Worm (Caenorhabditis elegans) whole organism, late embryonic: Measurements from ENCODE around the gene F09E10.1.
A peak's percentile ranks its signal among the peaks of the same experiment; 100 is the strongest.

Experiments
- C38D4.7 ChIP-seq: fragments of 200-800 bp; sonication (Bioruptor generic); optimal IDR thresholded peaks from 2 replicates; lab custom pipeline; 2018; ENCODE audit warnings: mild to moderate bottlenecking, missing genetic modification characterization, moderate library complexity, missing compliant biosample characterization
- K09A11.1 ChIP-seq: sonication (generic microtip); optimal IDR thresholded peaks from 2 replicates; lab custom pipeline; 2017; ENCODE audit warnings: antibody characterized with exemption, mild to moderate bottlenecking, missing genetic modification characterization, missing compliant biosample characterization; ENCODE audit not compliant: insufficient read depth
- T23F11.4 ChIP-seq: fragments of 200-800 bp; sonication (Bioruptor generic); optimal IDR thresholded peaks from 2 replicates; lab custom pipeline; 2018; ENCODE audit warnings: mild to moderate bottlenecking, missing genetic modification characterization, missing compliant biosample characterization
- Y22D7AL.16 ChIP-seq: sonication (generic microtip); optimal IDR thresholded peaks from 2 replicates; lab custom pipeline; 2016; ENCODE audit warnings: missing genetic modification characterization, missing compliant biosample characterization
- ama-1 ChIP-seq: fragments of 150-350 bp; optimal IDR thresholded peaks from 2 replicates; lab custom pipeline; 2014
- ceh-2 ChIP-seq: sonication (generic microtip); optimal IDR thresholded peaks from 2 replicates; lab custom pipeline; 2016; ENCODE audit warnings: missing genotype, missing genetic modification characterization, missing compliant biosample characterization
- ceh-24 ChIP-seq: sonication (generic microtip); optimal IDR thresholded peaks from 2 replicates; lab custom pipeline; 2016; ENCODE audit warnings: mild to moderate bottlenecking, missing genetic modification characterization, missing compliant biosample characterization
- ceh-30 ChIP-seq: fragments of 150-350 bp; optimal IDR thresholded peaks from 2 replicates; lab custom pipeline; 2014; ENCODE audit warnings: missing biosample characterization, missing genetic modification characterization
- ceh-31 ChIP-seq: sonication (generic microtip); optimal IDR thresholded peaks from 2 replicates; lab custom pipeline; 2016; ENCODE audit warnings: missing genetic modification characterization, missing compliant biosample characterization
- ceh-34 ChIP-seq: sonication (generic microtip); optimal IDR thresholded peaks from 2 replicates; lab custom pipeline; 2016; ENCODE audit warnings: mild to moderate bottlenecking, missing genetic modification characterization, missing compliant biosample characterization
- ceh-9 ChIP-seq: sonication (generic microtip); optimal IDR thresholded peaks from 2 replicates; lab custom pipeline; 2016; ENCODE audit warnings: mild to moderate bottlenecking, missing genetic modification characterization, inconsistent platforms, missing compliant biosample characterization
- elt-2 ChIP-seq: sonication (generic microtip); optimal IDR thresholded peaks from 2 replicates; lab custom pipeline; 2016; ENCODE audit warnings: missing genetic modification reagents, missing genetic modification characterization, missing compliant biosample characterization
- elt-4 ChIP-seq: sonication (generic microtip); optimal IDR thresholded peaks from 2 replicates; lab custom pipeline; 2016; ENCODE audit warnings: missing genetic modification characterization, missing compliant biosample characterization
- fkh-10 ChIP-seq: fragments of 150-350 bp; optimal IDR thresholded peaks from 2 replicates; lab custom pipeline; 2014; ENCODE audit warnings: missing biosample characterization, missing genetic modification reagents, missing genetic modification characterization
- hlh-13 ChIP-seq: fragments of 200-800 bp; sonication (Bioruptor generic); optimal IDR thresholded peaks from 2 replicates; lab custom pipeline; 2018; ENCODE audit warnings: mild to moderate bottlenecking, missing genetic modification characterization, missing compliant biosample characterization
- hlh-6 ChIP-seq: sonication (generic microtip); optimal IDR thresholded peaks from 2 replicates; lab custom pipeline; 2016; ENCODE audit warnings: missing genotype, missing genetic modification characterization, missing compliant biosample characterization
- madf-2 ChIP-seq: sonication (generic microtip); optimal IDR thresholded peaks from 2 replicates; lab custom pipeline; 2017; ENCODE audit warnings: missing genetic modification characterization, missing compliant biosample characterization
- nfya-1 ChIP-seq: sonication (generic microtip); optimal IDR thresholded peaks from 2 replicates; lab custom pipeline; 2017; ENCODE audit warnings: missing genetic modification characterization, mild to moderate bottlenecking, missing compliant biosample characterization, antibody characterized with exemption, moderate library complexity
- nhr-11 ChIP-seq: fragments of 150-350 bp; optimal IDR thresholded peaks from 2 replicates; lab custom pipeline; 2014; ENCODE audit warnings: missing biosample characterization, missing genetic modification characterization
- nhr-232 ChIP-seq: sonication (generic microtip); optimal IDR thresholded peaks from 2 replicates; lab custom pipeline; 2016; ENCODE audit warnings: missing genetic modification characterization, missing compliant biosample characterization
- npax-4 ChIP-seq: sonication (generic microtip); optimal IDR thresholded peaks from 2 replicates; lab custom pipeline; 2016; ENCODE audit warnings: missing genetic modification characterization, missing compliant biosample characterization
- pat-9 ChIP-seq: fragments of 200-800 bp; sonication (Bioruptor generic); optimal IDR thresholded peaks from 2 replicates; lab custom pipeline; 2018; ENCODE audit warnings: mild to moderate bottlenecking, missing genetic modification characterization, moderate library complexity, missing compliant biosample characterization
- pha-4 ChIP-seq: fragments of 150-350 bp; optimal IDR thresholded peaks from 2 replicates; lab custom pipeline; 2018; ENCODE audit warnings: missing biosample characterization, missing genetic modification reagents, missing genetic modification characterization
- pqm-1 ChIP-seq: sonication (generic microtip); optimal IDR thresholded peaks from 2 replicates; lab custom pipeline; 2016; ENCODE audit warnings: missing genetic modification characterization, missing compliant biosample characterization
- rnt-1 ChIP-seq: sonication (generic microtip); optimal IDR thresholded peaks from 2 replicates; lab custom pipeline; 2016; ENCODE audit warnings: missing genetic modification characterization, missing compliant biosample characterization
- sdc-2 ChIP-seq: sonication (generic microtip); optimal IDR thresholded peaks from 2 replicates; lab custom pipeline; 2016; ENCODE audit warnings: missing genotype, missing genetic modification characterization, missing compliant biosample characterization
- sox-4 ChIP-seq: sonication (generic microtip); optimal IDR thresholded peaks from 2 replicates; lab custom pipeline; 2017; ENCODE audit warnings: mild to moderate bottlenecking, missing genetic modification characterization, inconsistent platforms, missing compliant biosample characterization
- syd-9 ChIP-seq: sonication (generic microtip); optimal IDR thresholded peaks from 2 replicates; lab custom pipeline; 2016; ENCODE audit warnings: mild to moderate bottlenecking, missing genetic modification characterization, moderate library complexity, missing compliant biosample characterization
- tbx-7 ChIP-seq: sonication (generic microtip); optimal IDR thresholded peaks from 2 replicates; lab custom pipeline; 2016; ENCODE audit warnings: missing genotype, missing genetic modification characterization, missing compliant biosample characterization
- ttx-3 ChIP-seq: sonication (generic microtip); optimal IDR thresholded peaks from 2 replicates; lab custom pipeline; 2016; ENCODE audit warnings: missing genetic modification reagents, missing genetic modification characterization, missing compliant biosample characterization
- unc-3 ChIP-seq, 2 experiments: fragments of 200-800 bp in 1 of 2; sonication (Bioruptor generic) in 1 of 2; sonication (generic microtip) in 1 of 2; conservative IDR thresholded peaks in 1 of 2; optimal IDR thresholded peaks in 1 of 2; 2 replicates each; pipeline versions ENCODE4 v1.3.6 to Lab custom; 2016 to 2022; ENCODE audit warnings: missing compliant biosample characterization in 2 of 2, missing genetic modification characterization in 2 of 2, missing genetic modification reagents in 1 of 2
- unc-42 ChIP-seq: sonication (generic microtip); optimal IDR thresholded peaks from 2 replicates; lab custom pipeline; 2016; ENCODE audit warnings: missing genotype, missing genetic modification characterization, missing compliant biosample characterization
- unc-55 ChIP-seq: sonication (generic microtip); optimal IDR thresholded peaks from 2 replicates; lab custom pipeline; 2017; ENCODE audit warnings: missing biosample characterization, missing genetic modification reagents, missing genetic modification characterization
- ztf-16 ChIP-seq: sonication (generic microtip); optimal IDR thresholded peaks from 2 replicates; lab custom pipeline; 2017; ENCODE audit warnings: missing genetic modification characterization, missing compliant biosample characterization

The F09E10.1 gene

DNA sequence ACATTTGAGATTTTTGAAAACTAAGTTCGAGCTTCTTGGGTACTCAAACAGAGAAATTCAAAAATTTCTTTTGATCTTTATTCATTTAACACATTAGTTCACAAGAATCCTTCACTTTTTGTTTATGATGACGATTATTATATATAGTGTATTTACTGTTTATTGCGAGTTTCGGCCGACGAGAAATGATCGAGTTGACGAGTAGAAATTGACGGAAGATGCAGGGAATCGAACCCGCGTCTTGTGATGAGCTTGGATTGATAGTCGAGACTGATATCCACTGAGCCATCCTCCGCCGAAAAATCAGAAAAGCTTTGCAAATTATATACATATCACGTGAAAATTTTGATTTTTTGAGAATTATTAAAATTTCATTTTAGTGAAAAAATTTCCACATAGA, 28.8 kb upstream of the F09E10.1 start:
- TF ChIP-seq ceh-34 (tag; lab: Kevin White, UChicago) (no peak), hlh-6 (tag; lab: Kevin White, UChicago) (no peak), syd-9 (tag; lab: Kevin White, UChicago) (no peak), ama-1 (lab: Kevin White, UChicago) (no peak), ztf-16 (tag; lab: Kevin White, UChicago) (no peak), ceh-9 (tag; lab: Kevin White, UChicago) (no peak), unc-3 (GFP tag; conservative IDR thresholded peaks at IDR 0.05; lab: Robert Waterston, UW) (no peak), unc-3 (tag; optimal IDR thresholded peaks at IDR 0.05; lab: Kevin White, UChicago) (no peak), sox-4 (no peak), pha-4 (tag; lab: Kevin White, UChicago) (no peak)

ce11 chrX:1476005-1476404, 26.6 kb upstream of the F09E10.1 start:
- TF ChIP-seq sdc-2: peak; percentile 4
- TF ChIP-seq pha-4 (tag; lab: Kevin White, UChicago): no peak
- no peak for TF ChIP-seq nhr-11 (tag; lab: Kevin White, UChicago)
- no peak for TF ChIP-seq rnt-1 (tag; lab: Kevin White, UChicago)
- TF ChIP-seq ceh-34 (tag; lab: Kevin White, UChicago): no peak
- no peak for TF ChIP-seq elt-4 (tag; lab: Kevin White, UChicago)
- TF ChIP-seq nfya-1 (tag; lab: Kevin White, UChicago): no peak

DNA sequence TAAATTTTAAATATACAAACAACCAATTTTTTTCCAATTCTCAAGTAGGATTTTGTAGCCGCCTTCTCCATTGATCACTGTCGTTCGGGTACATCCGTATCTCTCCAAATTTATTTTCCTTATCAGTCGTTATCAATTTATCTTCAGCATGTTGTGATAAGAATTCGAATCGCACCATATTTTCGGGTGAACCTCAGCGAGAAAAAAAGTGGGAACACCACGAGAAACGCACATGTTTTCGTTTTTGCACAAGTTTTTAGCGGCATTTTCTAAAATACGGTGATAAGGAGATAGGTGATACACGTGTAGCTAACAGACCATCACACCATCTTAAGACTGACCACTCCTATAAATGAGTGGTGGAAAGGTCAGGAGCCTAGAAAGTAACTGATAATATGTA, 24.7 kb upstream of the F09E10.1 start:
- no peak for TF ChIP-seq npax-4 (tag; lab: Kevin White, UChicago)
- TF ChIP-seq elt-2 (tag; lab: Kevin White, UChicago): peak; percentile 98

- TF ChIP-seq unc-3 (GFP tag; conservative IDR thresholded peaks at IDR 0.05; lab: Robert Waterston, UW) (no peak), unc-3 (tag; optimal IDR thresholded peaks at IDR 0.05; lab: Kevin White, UChicago) (no peak), C38D4.7 (no peak), npax-4 (tag; lab: Kevin White, UChicago) (no peak), ceh-24 (tag; lab: Kevin White, UChicago) (no peak), madf-2 (tag; lab: Kevin White, UChicago) (no peak), unc-42 (peak; percentile 18), ceh-2 (tag; lab: Kevin White, UChicago) (no peak)
Measured at ce11 chrX:1478569-1478968, 24.0 kb upstream of the F09E10.1 start.

- no peak for TF ChIP-seq unc-55 (GFP tag; lab: Kevin White, UChicago)
- no peak for TF ChIP-seq pqm-1 (tag; lab: Kevin White, UChicago)
- TF ChIP-seq pha-4 (tag; lab: Kevin White, UChicago): no peak
- no peak for TF ChIP-seq tbx-7 (tag; lab: Kevin White, UChicago)
- TF ChIP-seq ceh-30: no peak
Measured at ce11 chrX:1479190-1479589, 23.4 kb upstream of the F09E10.1 start, which contains the start of gene acly-1. Gene acly-1, plus strand, starts transcription at chrX:1479542.

DNA sequence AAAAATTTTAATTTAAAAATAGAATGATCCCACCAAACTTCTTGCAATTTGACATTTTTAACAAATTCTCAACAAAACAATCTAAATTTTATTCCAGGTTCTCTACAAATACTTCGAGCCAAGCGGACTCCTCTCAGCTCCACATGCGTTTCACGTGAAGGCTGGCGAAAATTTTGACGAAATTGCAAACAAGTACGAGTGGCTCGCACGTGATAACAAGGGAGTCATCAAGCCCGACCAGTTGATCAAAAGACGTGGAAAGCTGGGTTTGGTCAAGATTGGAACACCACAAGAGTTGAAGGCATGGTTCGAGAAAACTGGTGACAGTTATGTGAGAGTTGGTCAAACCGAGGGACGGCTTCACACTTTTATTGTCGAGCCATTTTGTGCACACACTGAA, 23.0 kb upstream of the F09E10.1 start:
- TF ChIP-seq pat-9 (tag; lab: Kevin White, UChicago): no peak
- no peak for TF ChIP-seq rnt-1 (tag; lab: Kevin White, UChicago)
- TF ChIP-seq ceh-31 (tag; lab: Kevin White, UChicago): no peak
- no peak for TF ChIP-seq K09A11.1 (tag; lab: Kevin White, UChicago)
- no peak for TF ChIP-seq nhr-232 (tag; lab: Kevin White, UChicago)

DNA sequence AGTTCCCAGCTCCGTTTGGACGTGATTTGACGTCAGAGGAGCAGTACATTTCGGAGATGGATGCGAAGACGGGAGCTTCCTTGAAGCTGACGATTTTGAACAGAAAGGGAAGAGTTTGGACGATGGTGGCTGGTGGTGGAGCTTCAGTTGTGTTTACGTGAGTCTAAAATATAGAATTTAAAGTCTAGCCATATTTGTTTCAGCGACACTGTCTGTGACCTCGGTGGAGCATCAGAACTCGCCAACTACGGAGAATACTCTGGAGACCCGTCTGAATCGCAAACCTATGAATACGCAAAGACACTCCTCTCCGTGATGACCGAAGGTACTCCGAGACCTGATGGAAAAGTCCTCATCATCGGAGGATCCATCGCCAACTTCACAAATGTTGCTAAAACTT, 22.0 kb upstream of the F09E10.1 start:
- no peak for TF ChIP-seq pat-9 (tag; lab: Kevin White, UChicago)
- no peak for TF ChIP-seq hlh-13 (GFP tag; lab: Kevin White, UChicago)
- TF ChIP-seq ama-1 (lab: Kevin White, UChicago): no peak
- TF ChIP-seq ceh-2 (tag; lab: Kevin White, UChicago): no peak
- no peak for TF ChIP-seq ceh-24 (tag; lab: Kevin White, UChicago)
- no peak for TF ChIP-seq ttx-3 (tag; lab: Kevin White, UChicago)
- no peak for TF ChIP-seq T23F11.4
- no peak for TF ChIP-seq fkh-10 (GFP tag; lab: Kevin White, UChicago)
- TF ChIP-seq Y22D7AL.16 (tag; lab: Kevin White, UChicago): no peak
